Fruit fly (Drosophila melanogaster) whole organism, embryonic: ENCODE measurements around the gene dpr14.
A peak's percentile ranks its signal among the peaks of the same experiment; 100 is the strongest.

Experiments used
- Adf1 ChIP-seq: fragments of 200-800 bp; sonication (Bioruptor generic); IDR thresholded peaks from 2 replicates; pipeline ENCODE4 v1.3.6; 2022; ENCODE audit warnings: missing biosample characterization, missing genetic modification characterization
- CG10462 ChIP-seq: fragments of 200-800 bp; sonication (Bioruptor generic); optimal IDR thresholded peaks from 2 replicates; lab custom pipeline; 2016; ENCODE audit warnings: missing biosample characterization, missing genetic modification characterization
- CG10959 ChIP-seq: fragments of 200-800 bp; sonication (Bioruptor generic); IDR thresholded peaks from 2 replicates; pipeline ENCODE4 v1.3.6; 2022; ENCODE audit warnings: missing biosample characterization, missing genetic modification characterization
- CG12155 ChIP-seq: fragments of 200-800 bp; sonication (Bioruptor generic); optimal IDR thresholded peaks from 3 replicates; lab custom pipeline; 2016; ENCODE audit warnings: missing biosample characterization, missing genetic modification characterization
- CG13775 ChIP-seq: fragments of 200-800 bp; sonication (Bioruptor generic); optimal IDR thresholded peaks from 3 replicates; lab custom pipeline; 2017; ENCODE audit warnings: missing biosample characterization, mild to moderate bottlenecking, missing genetic modification characterization
- CG14050 ChIP-seq: fragments of 200-800 bp; sonication (Bioruptor generic); IDR thresholded peaks from 3 replicates; pipeline ENCODE4 v1.3.6; 2022; ENCODE audit warnings: missing biosample characterization, missing genetic modification characterization
- CG17186 ChIP-seq: fragments of 200-800 bp; sonication (Bioruptor generic); optimal IDR thresholded peaks from 3 replicates; lab custom pipeline; 2017; ENCODE audit warnings: missing biosample characterization, missing genetic modification reagents, missing genetic modification characterization
- CG17912 ChIP-seq: fragments of 200-800 bp; sonication (Bioruptor generic); optimal IDR thresholded peaks from 2 replicates; lab custom pipeline; 2018; ENCODE audit warnings: missing biosample characterization, mild to moderate bottlenecking, missing genetic modification characterization
- CG18262 ChIP-seq: fragments of 200-800 bp; optimal IDR thresholded peaks from 3 replicates; lab custom pipeline; 2019; ENCODE audit warnings: missing biosample characterization, mild to moderate bottlenecking, missing genetic modification characterization, moderate library complexity
- CG18476 ChIP-seq: fragments of 200-800 bp; sonication (Bioruptor generic); optimal IDR thresholded peaks from 2 replicates; lab custom pipeline; 2016; ENCODE audit warnings: missing biosample characterization, mild to moderate bottlenecking, missing genetic modification characterization
- CG2199 ChIP-seq: fragments of 200-800 bp; sonication (Bioruptor generic); IDR thresholded peaks from 3 replicates; pipeline ENCODE4 v1.3.6; 2022; ENCODE audit warnings: missing biosample characterization, missing genetic modification characterization
- CG34224 ChIP-seq: fragments of 200-800 bp; sonication (Bioruptor generic); IDR thresholded peaks from 3 replicates; pipeline ENCODE4 v1.3.6; 2022; ENCODE audit warnings: missing biosample characterization, missing genetic modification characterization; ENCODE audit not compliant: partially characterized antibody
- CG34422 ChIP-seq: fragments of 200-800 bp; sonication (Bioruptor generic); IDR thresholded peaks from 3 replicates; pipeline ENCODE4 v1.3.6; 2022; ENCODE audit warnings: missing biosample characterization, missing genetic modification characterization
- CG6272 ChIP-seq: fragments of 200-800 bp; sonication (Bioruptor generic); IDR thresholded peaks from 2 replicates; pipeline ENCODE4 v1.3.6; 2022; ENCODE audit warnings: missing biosample characterization, missing genetic modification characterization
- CG6791 ChIP-seq: fragments of 200-800 bp; sonication (Bioruptor generic); IDR thresholded peaks from 3 replicates; pipeline ENCODE4 v1.3.6; 2022; ENCODE audit warnings: missing biosample characterization, missing genetic modification characterization; ENCODE audit not compliant: partially characterized antibody
- CG7357 ChIP-seq: fragments of 200-800 bp; sonication (Bioruptor generic); IDR thresholded peaks from 3 replicates; pipeline ENCODE4 v1.3.6; 2022; ENCODE audit warnings: missing biosample characterization, missing genetic modification characterization
- CG7556 ChIP-seq: fragments of 200-800 bp; sonication (Bioruptor generic); optimal IDR thresholded peaks from 2 replicates; lab custom pipeline; 2017; ENCODE audit warnings: missing biosample characterization, mild to moderate bottlenecking, missing genetic modification characterization
- CG8944 ChIP-seq: fragments of 200-800 bp; sonication (Bioruptor generic); optimal IDR thresholded peaks from 3 replicates; lab custom pipeline; 2016; ENCODE audit warnings: missing biosample characterization, missing genetic modification characterization
- CG9817 ChIP-seq: fragments of 200-800 bp; sonication (Bioruptor generic); optimal IDR thresholded peaks from 2 replicates; lab custom pipeline; 2018; ENCODE audit warnings: missing biosample characterization, mild to moderate bottlenecking, missing genetic modification characterization, moderate library complexity
- CG9876 ChIP-seq: fragments of 200-800 bp; sonication (Bioruptor generic); optimal IDR thresholded peaks from 2 replicates; lab custom pipeline; 2016; ENCODE audit warnings: missing biosample characterization, missing genetic modification characterization
- CHES-1-like ChIP-seq: fragments of 200-800 bp; sonication (Bioruptor generic); optimal IDR thresholded peaks from 2 replicates; lab custom pipeline; 2016; ENCODE audit warnings: missing biosample characterization, missing genetic modification characterization
- Fer1 ChIP-seq: fragments of 200-800 bp; sonication (Bioruptor generic); optimal IDR thresholded peaks from 2 replicates; lab custom pipeline; 2017; ENCODE audit warnings: missing biosample characterization, mild to moderate bottlenecking, missing genetic modification characterization
- Fer3 ChIP-seq: fragments of 200-800 bp; sonication (Bioruptor generic); optimal IDR thresholded peaks from 2 replicates; lab custom pipeline; 2018; ENCODE audit warnings: missing biosample characterization, mild to moderate bottlenecking, missing genetic modification characterization, moderate library complexity
- Hand ChIP-seq: fragments of 200-800 bp; sonication (Bioruptor generic); optimal IDR thresholded peaks from 2 replicates; lab custom pipeline; 2017; ENCODE audit warnings: mild to moderate bottlenecking, missing biosample characterization, missing genetic modification reagents, missing genetic modification characterization
- Hr3 ChIP-seq: fragments of 200-800 bp; sonication (Bioruptor generic); optimal IDR thresholded peaks from 3 replicates; lab custom pipeline; 2016; ENCODE audit warnings: missing biosample characterization, missing genetic modification characterization
- Hr78 ChIP-seq, 2 experiments: fragments of 200-800 bp in 1 of 2; fragments of >200 bp in 1 of 2; sonication (Bioruptor generic) in 1 of 2; optimal IDR thresholded peaks; 2 replicates each; lab custom pipeline; 2017 to 2019; ENCODE audit warnings: missing biosample characterization in 2 of 2, missing genetic modification characterization in 2 of 2, mild to moderate bottlenecking in 1 of 2, moderate library complexity in 1 of 2
- MTF-1 ChIP-seq: fragments of 200-800 bp; sonication (Bioruptor generic); optimal IDR thresholded peaks from 2 replicates; lab custom pipeline; 2018; ENCODE audit warnings: missing biosample characterization, mild to moderate bottlenecking, missing genetic modification characterization, borderline replicate concordance
- Max ChIP-seq: fragments of 200-800 bp; sonication (Bioruptor generic); optimal IDR thresholded peaks from 2 replicates; lab custom pipeline; 2016; ENCODE audit warnings: missing biosample characterization, mild to moderate bottlenecking, missing genetic modification characterization
- NK7.1 ChIP-seq: fragments of 200-800 bp; sonication (Bioruptor generic); optimal IDR thresholded peaks from 3 replicates; lab custom pipeline; 2016; ENCODE audit warnings: missing biosample characterization, missing genetic modification characterization
- Scr ChIP-seq: fragments of 200-800 bp; sonication (Bioruptor generic); IDR thresholded peaks from 2 replicates; pipeline ENCODE4 v1.3.6; 2022; ENCODE audit warnings: missing biosample characterization, missing genetic modification characterization; ENCODE audit not compliant: partially characterized antibody
- Sry-β ChIP-seq: fragments of 200-800 bp; sonication (Bioruptor generic); optimal IDR thresholded peaks from 2 replicates; lab custom pipeline; 2018; ENCODE audit warnings: missing biosample characterization, mild to moderate bottlenecking, missing genetic modification characterization, moderate library complexity
- Xrp1 ChIP-seq: fragments of 200-800 bp; sonication (Bioruptor generic); IDR thresholded peaks from 2 replicates; pipeline ENCODE4 v1.3.6; 2022; ENCODE audit warnings: missing biosample characterization, missing genetic modification characterization
- amos ChIP-seq: fragments of 200-800 bp; sonication (Bioruptor generic); IDR thresholded peaks from 2 replicates; pipeline ENCODE4 v1.3.6; 2022; ENCODE audit warnings: missing biosample characterization, missing genetic modification characterization; ENCODE audit not compliant: partially characterized antibody
- ci ChIP-seq: fragments of 200-800 bp; sonication (Bioruptor generic); IDR thresholded peaks from 3 replicates; pipeline ENCODE4 v1.3.6; 2022; ENCODE audit warnings: missing biosample characterization, missing genetic modification characterization
- crp ChIP-seq, 2 experiments: fragments of 200-800 bp; sonication (Bioruptor generic); optimal IDR thresholded peaks; 2 replicates in 1 of 2; 3 replicates in 1 of 2; lab custom pipeline; 2017; ENCODE audit warnings: missing biosample characterization in 2 of 2, missing genetic modification characterization in 2 of 2, mild to moderate bottlenecking in 1 of 2, moderate library complexity in 1 of 2
- dm ChIP-seq: fragments of 200-800 bp; sonication (Bioruptor generic); optimal IDR thresholded peaks from 3 replicates; lab custom pipeline; 2016; ENCODE audit warnings: missing biosample characterization, missing genetic modification characterization
- exex ChIP-seq: fragments of 200-800 bp; sonication (Bioruptor generic); optimal IDR thresholded peaks from 4 replicates; lab custom pipeline; 2018; ENCODE audit warnings: missing biosample characterization, mild to moderate bottlenecking, missing genetic modification characterization, moderate library complexity
- fu2 ChIP-seq: fragments of 200-800 bp; sonication (Bioruptor generic); optimal IDR thresholded peaks from 2 replicates; lab custom pipeline; 2016; ENCODE audit warnings: missing biosample characterization, missing genetic modification characterization
- gcm ChIP-seq: fragments of 200-800 bp; sonication (Bioruptor generic); optimal IDR thresholded peaks from 2 replicates; lab custom pipeline; 2019; ENCODE audit warnings: missing biosample characterization, mild to moderate bottlenecking, missing genetic modification characterization, moderate library complexity
- jing ChIP-seq: fragments of 200-800 bp; sonication (Bioruptor generic); optimal IDR thresholded peaks from 2 replicates; lab custom pipeline; 2018; ENCODE audit warnings: missing biosample characterization, mild to moderate bottlenecking, missing genetic modification characterization
- nerfin-2 ChIP-seq: fragments of 200-800 bp; sonication (Bioruptor generic); IDR thresholded peaks from 2 replicates; pipeline ENCODE4 v1.3.6; 2022; ENCODE audit warnings: missing biosample characterization, missing genetic modification characterization; ENCODE audit not compliant: partially characterized antibody
- pita ChIP-seq: fragments of 200-800 bp; sonication (Bioruptor generic); optimal IDR thresholded peaks from 2 replicates; lab custom pipeline; 2017; ENCODE audit warnings: missing biosample characterization, mild to moderate bottlenecking, missing genetic modification characterization
- pnt ChIP-seq: fragments of 200-800 bp; sonication (Bioruptor generic); optimal IDR thresholded peaks from 3 replicates; lab custom pipeline; 2016; ENCODE audit warnings: missing biosample characterization, missing genetic modification characterization
- repo ChIP-seq: fragments of 200-800 bp; sonication (Bioruptor generic); optimal IDR thresholded peaks from 2 replicates; lab custom pipeline; 2016; ENCODE audit warnings: missing biosample characterization, missing genetic modification characterization
- scrt ChIP-seq: fragments of 200-800 bp; sonication (Bioruptor generic); optimal IDR thresholded peaks from 2 replicates; lab custom pipeline; 2018; ENCODE audit warnings: missing biosample characterization, mild to moderate bottlenecking, missing genetic modification characterization, moderate library complexity
- ttk ChIP-seq: fragments of 200-800 bp; sonication (Bioruptor generic); IDR thresholded peaks from 2 replicates; pipeline ENCODE4 v2.1.2; 2022; ENCODE audit warnings: missing biosample characterization, missing genetic modification characterization
- twi ChIP-seq: fragments of 200-800 bp; optimal IDR thresholded peaks from 2 replicates; lab custom pipeline; 2019; ENCODE audit warnings: missing biosample characterization, mild to moderate bottlenecking, missing genetic modification characterization, moderate library complexity
- wdn ChIP-seq: fragments of 200-800 bp; sonication (Bioruptor generic); IDR thresholded peaks from 2 replicates; pipeline ENCODE4 v1.3.6; 2022; ENCODE audit warnings: missing biosample characterization, missing genetic modification characterization

dpr14 gene

dm6 chrX:7888386-7889024 lies 19.6 kb downstream of the dpr14 start, which contains the start of gene Acat1 (continued):
- TF ChIP-seq CG6272 (no peak), CG34224 (GFP tag; lab: Robert Waterston, UW) (peak; percentile 58; the same call in 2 of the 3 replicates), jing (GFP tag; lab: Kevin White, UChicago) (no peak), amos (peak; percentile 46; the same call in 1 of the 2 replicates), CG6791 (peak; percentile 61), MTF-1 (peak; percentile 6), pnt (GFP tag; lab: Kevin White, UChicago) (peak; percentile 1), ci (GFP tag; lab: Robert Waterston, UW) (peak; percentile 76), Hr3 (peak; percentile 35), CG17912 (GFP tag; lab: Kevin White, UChicago) (no peak), Xrp1 (GFP tag; lab: Robert Waterston, UW) (peak; percentile 83), CG18476 (GFP tag; lab: Kevin White, UChicago) (peak; percentile 64), CG13775 (GFP tag; lab: Kevin White, UChicago) (peak; percentile 47), CG18262 (tag; lab: Kevin White, UChicago) (peak; percentile 56), CG17186 (peak; percentile 22), CG7556 (GFP tag; lab: Kevin White, UChicago) (peak; percentile 58), NK7.1 (GFP tag; lab: Kevin White, UChicago) (peak; percentile 38), CG34422 (GFP tag; lab: Robert Waterston, UW) (peak; percentile 58), Max (GFP tag; lab: Kevin White, UChicago) (peak; percentile 54), twi (tag; lab: Kevin White, UChicago) (no peak), Sry-β (peak; percentile 49), wdn (GFP tag; lab: Robert Waterston, UW) (0 out of 2 replicates have a peak, but pooled peaks have one; percentile 14), gcm (GFP tag; lab: Kevin White, UChicago) (peak; percentile 8), CG9876 (GFP tag; lab: Kevin White, UChicago) (no peak), Fer3 (peak; percentile 49), CG10959 (GFP tag; lab: Robert Waterston, UW) (no peak), CG10462 (GFP tag; lab: Kevin White, UChicago) (peak; percentile 23), scrt (GFP tag; lab: Kevin White, UChicago) (peak; percentile 91), dm (peak; percentile 32), nerfin-2 (peak; percentile 38; the same call in 1 of the 2 replicates), pita (GFP tag; lab: Kevin White, UChicago) (no peak), Fer1 (GFP tag; lab: Kevin White, UChicago) (no peak), CHES-1-like (GFP tag; lab: Kevin White, UChicago) (peak; percentile 31), Hand (GFP tag; lab: Kevin White, UChicago) (no peak), CG14050 (GFP tag; lab: Robert Waterston, UW) (no peak; the same call in 2 of the 3 replicates), fu2 (GFP tag; lab: Kevin White, UChicago) (peak; percentile 25), CG8944 (GFP tag; lab: Kevin White, UChicago) (no peak), Hr78 (GFP tag; optimal IDR thresholded peaks at IDR 0.05; lab: Kevin White, UChicago) (no peak), CG12155 (peak; percentile 65), crp (GFP tag; optimal IDR thresholded peaks at IDR 0.05; lab: Kevin White, UChicago) (peak; percentile 11 to 83), ttk (GFP tag; lab: Robert Waterston, UW) (peak; percentile 24; the same call in 1 of the 2 replicates), repo (GFP tag; lab: Kevin White, UChicago) (peak; percentile 42), CG7357 (no peak), exex (tag; lab: Kevin White, UChicago) (peak; percentile 12), CG2199 (GFP tag; lab: Robert Waterston, UW) (0 out of 3 replicates have a peak, but pooled peaks have one; percentile 15), Scr (GFP tag; lab: Robert Waterston, UW) (peak; percentile 51), CG9817 (tag; lab: Kevin White, UChicago) (peak; percentile 29), Adf1 (GFP tag; lab: Robert Waterston, UW) (no peak)
